Fruit fly (Drosophila melanogaster) whole organism, embryonic: ENCODE data around the gene mof.

Experiments used
- C15 ChIP-seq: fragments of 200-800 bp; sonication (Bioruptor generic); IDR thresholded peaks from 3 replicates; pipeline ENCODE4 v1.3.6; 2022; ENCODE audit warnings: missing biosample characterization, missing genetic modification characterization
- CG1024 ChIP-seq: fragments of 200-800 bp; sonication (Bioruptor generic); IDR thresholded peaks from 2 replicates; pipeline ENCODE4 v1.3.6; 2022; ENCODE audit warnings: missing biosample characterization, missing genetic modification characterization
- CG10267 ChIP-seq: fragments of 200-800 bp; sonication (Bioruptor generic); optimal IDR thresholded peaks from 2 replicates; lab custom pipeline; 2018; ENCODE audit warnings: missing biosample characterization, mild to moderate bottlenecking, missing genetic modification characterization, moderate library complexity
- CG11247 ChIP-seq: fragments of 200-800 bp; sonication (Bioruptor generic); IDR thresholded peaks from 2 replicates; pipeline ENCODE4 v1.3.6; 2022; ENCODE audit warnings: missing biosample characterization, missing genetic modification characterization
- CG11504 ChIP-seq: fragments of 200-800 bp; sonication (Bioruptor generic); optimal IDR thresholded peaks from 3 replicates; lab custom pipeline; 2019; ENCODE audit warnings: missing biosample characterization, mild to moderate bottlenecking, missing genetic modification characterization, moderate library complexity
- CG12391 ChIP-seq: fragments of 200-800 bp; sonication (Bioruptor generic); optimal IDR thresholded peaks from 3 replicates; lab custom pipeline; 2018; ENCODE audit warnings: missing biosample characterization, mild to moderate bottlenecking, missing genetic modification characterization, moderate library complexity
- CG12744 ChIP-seq: fragments of 200-800 bp; sonication (Bioruptor generic); optimal IDR thresholded peaks from 2 replicates; lab custom pipeline; 2016; ENCODE audit warnings: missing biosample characterization, missing genetic modification characterization
- CG13624 ChIP-seq: fragments of 200-800 bp; sonication (Bioruptor generic); optimal IDR thresholded peaks from 2 replicates; lab custom pipeline; 2016; ENCODE audit warnings: missing biosample characterization, missing genetic modification characterization
- CG14014 ChIP-seq: fragments of 200-800 bp; sonication (Bioruptor generic); IDR thresholded peaks from 2 replicates; pipeline ENCODE4 v1.3.6; 2022; ENCODE audit warnings: missing biosample characterization, missing genetic modification characterization
- CG14710 ChIP-seq: fragments of 200-800 bp; sonication (Bioruptor generic); optimal IDR thresholded peaks from 3 replicates; lab custom pipeline; 2019; ENCODE audit warnings: missing biosample characterization, mild to moderate bottlenecking, missing genetic modification characterization, moderate library complexity
- CG16863 ChIP-seq: fragments of 200-800 bp; sonication (Bioruptor generic); optimal IDR thresholded peaks from 3 replicates; lab custom pipeline; 2016; ENCODE audit warnings: missing biosample characterization, missing genetic modification characterization
- CG17912 ChIP-seq: fragments of 200-800 bp; sonication (Bioruptor generic); optimal IDR thresholded peaks from 2 replicates; lab custom pipeline; 2018; ENCODE audit warnings: missing biosample characterization, mild to moderate bottlenecking, missing genetic modification characterization
- CG18619 ChIP-seq: fragments of 200-800 bp; sonication (Bioruptor generic); optimal IDR thresholded peaks from 3 replicates; lab custom pipeline; 2017; ENCODE audit warnings: missing biosample characterization, mild to moderate bottlenecking, missing genetic modification characterization
- CG2120 ChIP-seq: fragments of 200-800 bp; sonication (Bioruptor generic); optimal IDR thresholded peaks from 3 replicates; lab custom pipeline; 2016; ENCODE audit warnings: missing biosample characterization, missing genetic modification characterization
- CG3847 ChIP-seq: fragments of 200-800 bp; sonication (Bioruptor generic); IDR thresholded peaks from 2 replicates; pipeline ENCODE4 v1.3.6; 2022; ENCODE audit warnings: missing biosample characterization, missing genetic modification characterization
- CG4707 ChIP-seq: fragments of 200-800 bp; sonication (Bioruptor generic); optimal IDR thresholded peaks from 2 replicates; lab custom pipeline; 2018; ENCODE audit warnings: missing biosample characterization, mild to moderate bottlenecking, missing genetic modification characterization, moderate library complexity
- CG5953 ChIP-seq: fragments of 200-800 bp; sonication (Bioruptor generic); IDR thresholded peaks from 2 replicates; pipeline ENCODE4 v1.3.6; 2022; ENCODE audit warnings: missing biosample characterization, missing genetic modification characterization
- CG6254 ChIP-seq: fragments of 200-800 bp; sonication (Bioruptor generic); optimal IDR thresholded peaks from 3 replicates; lab custom pipeline; 2017; ENCODE audit warnings: mild to moderate bottlenecking, missing biosample characterization, missing genetic modification reagents, missing genetic modification characterization
- CG7372 ChIP-seq: fragments of 200-800 bp; sonication (Bioruptor generic); IDR thresholded peaks from 2 replicates; pipeline ENCODE4 v1.3.6; 2022; ENCODE audit warnings: missing biosample characterization, missing genetic modification characterization
- CG8089 ChIP-seq: fragments of 200-800 bp; sonication (Bioruptor generic); optimal IDR thresholded peaks from 3 replicates; lab custom pipeline; 2016; ENCODE audit warnings: missing biosample characterization, missing genetic modification characterization
- CG8290 ChIP-seq, 3 experiments: fragments of 200-800 bp; sonication (Bioruptor generic); optimal IDR thresholded peaks; 2 replicates each; lab custom pipeline; 2016 to 2019; ENCODE audit warnings: missing biosample characterization in 3 of 3, missing genetic modification characterization in 3 of 3, mild to moderate bottlenecking in 2 of 3, moderate library complexity in 1 of 3
- CG8924 ChIP-seq: fragments of 200-800 bp; optimal IDR thresholded peaks from 3 replicates; lab custom pipeline; 2019; ENCODE audit warnings: missing biosample characterization, mild to moderate bottlenecking, missing genetic modification characterization, moderate library complexity
- CG9932 ChIP-seq: fragments of 200-800 bp; sonication (Bioruptor generic); IDR thresholded peaks from 2 replicates; pipeline ENCODE4 v1.3.6; 2022; ENCODE audit warnings: missing biosample characterization, missing genetic modification characterization
- Dek ChIP-seq: fragments of 200-800 bp; sonication (Bioruptor generic); optimal IDR thresholded peaks from 3 replicates; lab custom pipeline; 2019; ENCODE audit warnings: missing biosample characterization, mild to moderate bottlenecking, missing genetic modification characterization, moderate library complexity
- Dip3 ChIP-seq: fragments of 200-800 bp; sonication (Bioruptor generic); optimal IDR thresholded peaks from 3 replicates; lab custom pipeline; 2016; ENCODE audit warnings: missing biosample characterization, missing genetic modification characterization
- Doc2 ChIP-seq: fragments of 200-800 bp; sonication (Bioruptor generic); IDR thresholded peaks from 2 replicates; pipeline ENCODE4 v1.3.6; 2022; ENCODE audit warnings: missing biosample characterization, missing genetic modification characterization
- HHEX ChIP-seq: fragments of 200-800 bp; sonication (Bioruptor generic); optimal IDR thresholded peaks from 3 replicates; lab custom pipeline; 2017; ENCODE audit warnings: missing biosample characterization, mild to moderate bottlenecking, missing genetic modification characterization, missing genetic modification reagents
- Hr51 ChIP-seq, 2 experiments: fragments of 200-800 bp; sonication (Bioruptor generic); optimal IDR thresholded peaks; 2 replicates in 1 of 2; 3 replicates in 1 of 2; lab custom pipeline; 2016 to 2018; ENCODE audit warnings: missing biosample characterization in 2 of 2, missing genetic modification characterization in 2 of 2, mild to moderate bottlenecking in 1 of 2, moderate library complexity in 1 of 2
- MBD-R2 ChIP-seq: fragments of 200-800 bp; sonication (Bioruptor generic); IDR thresholded peaks from 2 replicates; pipeline ENCODE4 v1.3.6; 2022; ENCODE audit warnings: missing biosample characterization, missing genetic modification characterization
- NC2β ChIP-seq: fragments of 200-800 bp; sonication (Bioruptor generic); optimal IDR thresholded peaks from 2 replicates; lab custom pipeline; 2016; ENCODE audit warnings: missing biosample characterization, missing genetic modification characterization
- Sox102F ChIP-seq: fragments of 200-800 bp; sonication (Bioruptor generic); optimal IDR thresholded peaks from 2 replicates; lab custom pipeline; 2018; ENCODE audit warnings: missing biosample characterization, mild to moderate bottlenecking, missing genetic modification characterization, moderate library complexity
- Vsx1 ChIP-seq: fragments of 200-800 bp; sonication (Bioruptor generic); optimal IDR thresholded peaks from 2 replicates; lab custom pipeline; 2017; ENCODE audit warnings: missing biosample characterization, mild to moderate bottlenecking, missing genetic modification characterization, missing genetic modification reagents
- Xbp1 ChIP-seq: fragments of 200-800 bp; sonication (Bioruptor generic); optimal IDR thresholded peaks from 3 replicates; lab custom pipeline; 2016; ENCODE audit warnings: missing biosample characterization, mild to moderate bottlenecking, missing genetic modification characterization
- Xrp1 ChIP-seq: fragments of 200-800 bp; sonication (Bioruptor generic); IDR thresholded peaks from 2 replicates; pipeline ENCODE4 v1.3.6; 2022; ENCODE audit warnings: missing biosample characterization, missing genetic modification characterization
- ac ChIP-seq: fragments of 200-800 bp; sonication (Bioruptor generic); optimal IDR thresholded peaks from 3 replicates; lab custom pipeline; 2017; ENCODE audit warnings: missing biosample characterization, mild to moderate bottlenecking, missing genetic modification characterization
- cad ChIP-seq: fragments of >200 bp; optimal IDR thresholded peaks from 2 replicates; lab custom pipeline; 2017; ENCODE audit warnings: missing biosample characterization, missing genetic modification characterization
- cas ChIP-seq: fragments of 200-800 bp; sonication (Bioruptor generic); IDR thresholded peaks from 2 replicates; pipeline ENCODE4 v1.3.6; 2022; ENCODE audit warnings: missing biosample characterization, missing genetic modification characterization
- dimm ChIP-seq: fragments of 200-800 bp; sonication (Bioruptor generic); IDR thresholded peaks from 2 replicates; pipeline ENCODE4 v1.3.6; 2022; ENCODE audit warnings: missing biosample characterization, missing genetic modification characterization
- fd96Cb ChIP-seq: fragments of 200-800 bp; sonication (Bioruptor generic); optimal IDR thresholded peaks from 2 replicates; lab custom pipeline; 2018; ENCODE audit warnings: missing biosample characterization, mild to moderate bottlenecking, missing genetic modification characterization, moderate library complexity
- gce ChIP-seq: fragments of 200-800 bp; sonication (Bioruptor generic); IDR thresholded peaks from 3 replicates; pipeline ENCODE4 v1.3.6; 2022; ENCODE audit warnings: missing biosample characterization, missing genetic modification characterization
- gem ChIP-seq: fragments of 200-800 bp; sonication (Bioruptor generic); optimal IDR thresholded peaks from 2 replicates; lab custom pipeline; 2019; ENCODE audit warnings: missing biosample characterization, mild to moderate bottlenecking, missing genetic modification characterization, moderate library complexity
- her ChIP-seq: fragments of 200-800 bp; sonication (Bioruptor generic); optimal IDR thresholded peaks from 2 replicates; lab custom pipeline; 2016; ENCODE audit warnings: missing biosample characterization, missing genetic modification characterization
- inv ChIP-seq: fragments of 200-800 bp; sonication (Bioruptor generic); IDR thresholded peaks from 2 replicates; pipeline ENCODE4 v1.3.6; 2022; ENCODE audit warnings: missing biosample characterization, missing genetic modification characterization; ENCODE audit not compliant: partially characterized antibody
- jing ChIP-seq: fragments of 200-800 bp; sonication (Bioruptor generic); optimal IDR thresholded peaks from 2 replicates; lab custom pipeline; 2018; ENCODE audit warnings: missing biosample characterization, mild to moderate bottlenecking, missing genetic modification characterization
- schlank ChIP-seq: fragments of 200-800 bp; sonication (Bioruptor generic); optimal IDR thresholded peaks from 2 replicates; lab custom pipeline; 2018; ENCODE audit warnings: missing biosample characterization, mild to moderate bottlenecking, missing genetic modification characterization
- slp2 ChIP-seq: fragments of 200-800 bp; sonication (Bioruptor generic); optimal IDR thresholded peaks from 2 replicates; lab custom pipeline; 2016; ENCODE audit warnings: missing biosample characterization, missing genetic modification characterization
- sr ChIP-seq: fragments of 200-800 bp; sonication (Bioruptor generic); IDR thresholded peaks from 3 replicates; pipeline ENCODE4 v1.3.6; 2022; ENCODE audit warnings: missing biosample characterization, missing genetic modification characterization
- vfl ChIP-seq: fragments of 200-800 bp; sonication (Bioruptor generic); optimal IDR thresholded peaks from 2 replicates; lab custom pipeline; 2016; ENCODE audit warnings: missing biosample characterization, missing genetic modification characterization
- zfh2 ChIP-seq: fragments of 200-800 bp; sonication (Bioruptor generic); optimal IDR thresholded peaks from 2 replicates; lab custom pipeline; 2016; ENCODE audit warnings: missing biosample characterization, missing genetic modification characterization

The mof gene

dm6 chrX:5891666-5892444 lies 15.2 kb upstream of the mof start (continued):
- peak; percentile 57 for TF ChIP-seq CG18619
- TF ChIP-seq CG5953 (GFP tag; lab: Robert Waterston, UW), result no peak
- no peak for TF ChIP-seq inv
- no peak for TF ChIP-seq Vsx1 (GFP tag; lab: Kevin White, UChicago)
- TF ChIP-seq ac (GFP tag; lab: Kevin White, UChicago), result no peak
- no peak for TF ChIP-seq CG1024
- TF ChIP-seq gce, result no peak
- TF ChIP-seq CG8089 (GFP tag; lab: Kevin White, UChicago), result no peak
- TF ChIP-seq dimm (GFP tag; lab: Robert Waterston, UW), result no peak
- TF ChIP-seq jing (GFP tag; lab: Kevin White, UChicago), result no peak
- no peak for TF ChIP-seq CG8290 (GFP tag; optimal IDR thresholded peaks at IDR 0.05; lab: Kevin White, UChicago)
- TF ChIP-seq CG8290 (tag; optimal IDR thresholded peaks at IDR 0.05; lab: Kevin White, UChicago), result peak in 1 of 2 experiments; percentile 48
- peak; percentile 80 for TF ChIP-seq CG9932 (GFP tag; lab: Robert Waterston, UW)
- peak; percentile 9 for TF ChIP-seq CG14710 (tag; lab: Kevin White, UChicago)
- peak; percentile 17; the same call in 1 of the 2 replicates for TF ChIP-seq CG11247 (GFP tag; lab: Robert Waterston, UW)
- TF ChIP-seq CG14014, result peak; percentile 38; the same call in 1 of the 2 replicates
- TF ChIP-seq CG12391, result peak; percentile 43
- TF ChIP-seq CG3847, result no peak; the same call in 1 of the 2 replicates
- peak; percentile 10 for TF ChIP-seq CG10267
- TF ChIP-seq CG8924 (tag; lab: Kevin White, UChicago), result no peak
- TF ChIP-seq MBD-R2 (GFP tag; lab: Robert Waterston, UW), result no peak; the same call in 1 of the 2 replicates
- no peak for TF ChIP-seq Doc2 (GFP tag; lab: Robert Waterston, UW)
- TF ChIP-seq CG2120 (GFP tag; lab: Kevin White, UChicago), result peak; percentile 87
- TF ChIP-seq NC2β, result no peak
- TF ChIP-seq CG6254 (GFP tag; lab: Kevin White, UChicago), result no peak
- no peak for TF ChIP-seq cas (GFP tag; lab: Robert Waterston, UW)
- TF ChIP-seq CG11504 (tag; lab: Kevin White, UChicago), result peak; percentile 32
- TF ChIP-seq Dip3 (GFP tag; lab: Kevin White, UChicago), result peak; percentile 75
- TF ChIP-seq fd96Cb (tag; lab: Kevin White, UChicago), result peak; percentile 11
- TF ChIP-seq zfh2 (GFP tag; lab: Kevin White, UChicago), result peak; percentile 78
- peak in 1 of 2 experiments; percentile 9 for TF ChIP-seq Hr51 (GFP tag; optimal IDR thresholded peaks at IDR 0.05; lab: Kevin White, UChicago)
- no peak for TF ChIP-seq C15 (GFP tag; lab: Robert Waterston, UW)
- no peak for TF ChIP-seq CG12744 (GFP tag; lab: Kevin White, UChicago)
- TF ChIP-seq Xrp1 (GFP tag; lab: Robert Waterston, UW), result peak; percentile 31; the same call in 1 of the 2 replicates
- TF ChIP-seq CG16863, result no peak
- TF ChIP-seq sr, result no peak
- peak; percentile 23 for TF ChIP-seq schlank (tag; lab: Kevin White, UChicago)
- TF ChIP-seq Sox102F (GFP tag; lab: Kevin White, UChicago), result peak; percentile 20
- peak; percentile 69 for TF ChIP-seq gem (tag; lab: Kevin White, UChicago)
- no peak for TF ChIP-seq HHEX (GFP tag; lab: Kevin White, UChicago)
- TF ChIP-seq Dek (tag; lab: Kevin White, UChicago), result peak; percentile 44
- TF ChIP-seq slp2 (GFP tag; lab: Kevin White, UChicago), result no peak
- no peak for TF ChIP-seq CG7372 (GFP tag; lab: Robert Waterston, UW)
- peak; percentile 65 for TF ChIP-seq CG13624 (GFP tag; lab: Kevin White, UChicago)
- no peak for TF ChIP-seq cad (GFP tag; lab: Kevin White, UChicago)
- peak; percentile 38 for TF ChIP-seq her
- TF ChIP-seq vfl (GFP tag; lab: Kevin White, UChicago), result peak; percentile 29
- peak; percentile 20 for TF ChIP-seq Xbp1 (GFP tag; lab: Kevin White, UChicago)
- no peak for TF ChIP-seq CG4707 (GFP tag; lab: Kevin White, UChicago)
- no peak for TF ChIP-seq CG17912 (GFP tag; lab: Kevin White, UChicago)
